Fruit fly (Drosophila melanogaster) whole organism, embryonic: Measurements from ENCODE around the gene AP-1sigma.

Experiments
- BtbVII ChIP-seq: fragments of 200-800 bp; sonication (Bioruptor generic); optimal IDR thresholded peaks from 3 replicates; lab custom pipeline; 2017; ENCODE audit warnings: missing biosample characterization, mild to moderate bottlenecking, missing genetic modification characterization
- CG11696 ChIP-seq: fragments of 200-800 bp; sonication (Bioruptor generic); IDR thresholded peaks from 2 replicates; pipeline ENCODE4 v1.3.6; 2022; ENCODE audit warnings: missing biosample characterization, missing genetic modification characterization
- CG12769 ChIP-seq: fragments of 200-800 bp; sonication (Bioruptor generic); optimal IDR thresholded peaks from 2 replicates; lab custom pipeline; 2019; ENCODE audit warnings: missing biosample characterization, mild to moderate bottlenecking, missing genetic modification characterization, moderate library complexity
- CG13123 ChIP-seq: fragments of 200-800 bp; sonication (Bioruptor generic); optimal IDR thresholded peaks from 2 replicates; lab custom pipeline; 2016; ENCODE audit warnings: missing biosample characterization, missing genetic modification characterization
- CG18262 ChIP-seq: fragments of 200-800 bp; optimal IDR thresholded peaks from 3 replicates; lab custom pipeline; 2019; ENCODE audit warnings: missing biosample characterization, mild to moderate bottlenecking, missing genetic modification characterization, moderate library complexity
- CG2120 ChIP-seq: fragments of 200-800 bp; sonication (Bioruptor generic); optimal IDR thresholded peaks from 3 replicates; lab custom pipeline; 2016; ENCODE audit warnings: missing biosample characterization, missing genetic modification characterization
- CG6854 ChIP-seq: fragments of 200-800 bp; sonication (Bioruptor generic); optimal IDR thresholded peaks from 3 replicates; lab custom pipeline; 2017; ENCODE audit warnings: missing biosample characterization, mild to moderate bottlenecking, missing genetic modification characterization
- Hand ChIP-seq: fragments of 200-800 bp; sonication (Bioruptor generic); optimal IDR thresholded peaks from 2 replicates; lab custom pipeline; 2017; ENCODE audit warnings: mild to moderate bottlenecking, missing biosample characterization, missing genetic modification reagents, missing genetic modification characterization
- Vsx1 ChIP-seq: fragments of 200-800 bp; sonication (Bioruptor generic); optimal IDR thresholded peaks from 2 replicates; lab custom pipeline; 2017; ENCODE audit warnings: missing biosample characterization, mild to moderate bottlenecking, missing genetic modification characterization, missing genetic modification reagents
- ap ChIP-seq: fragments of 200-800 bp; sonication (Bioruptor generic); IDR thresholded peaks from 2 replicates; pipeline ENCODE4 v1.3.6; 2022; ENCODE audit warnings: missing biosample characterization, missing genetic modification characterization
- ci ChIP-seq: fragments of 200-800 bp; sonication (Bioruptor generic); IDR thresholded peaks from 3 replicates; pipeline ENCODE4 v1.3.6; 2022; ENCODE audit warnings: missing biosample characterization, missing genetic modification characterization
- lilli ChIP-seq: fragments of 200-800 bp; sonication (Bioruptor generic); optimal IDR thresholded peaks from 3 replicates; lab custom pipeline; 2016; ENCODE audit warnings: missing biosample characterization, missing genetic modification characterization
- sens ChIP-seq: fragments of 200-800 bp; sonication (Bioruptor generic); peaks from one replicate; lab custom pipeline; 2016; ENCODE audit warnings: missing biosample characterization, missing genetic modification characterization
- sisA ChIP-seq: fragments of 200-800 bp; sonication (Bioruptor generic); IDR thresholded peaks from 2 replicates; pipeline ENCODE4 v1.3.6; 2022; ENCODE audit warnings: missing biosample characterization, missing genetic modification characterization
- sqz ChIP-seq: fragments of 200-800 bp; sonication (Bioruptor generic); optimal IDR thresholded peaks from 3 replicates; lab custom pipeline; 2018; ENCODE audit warnings: missing biosample characterization, mild to moderate bottlenecking, missing genetic modification characterization

AP-1sigma gene

DNA sequence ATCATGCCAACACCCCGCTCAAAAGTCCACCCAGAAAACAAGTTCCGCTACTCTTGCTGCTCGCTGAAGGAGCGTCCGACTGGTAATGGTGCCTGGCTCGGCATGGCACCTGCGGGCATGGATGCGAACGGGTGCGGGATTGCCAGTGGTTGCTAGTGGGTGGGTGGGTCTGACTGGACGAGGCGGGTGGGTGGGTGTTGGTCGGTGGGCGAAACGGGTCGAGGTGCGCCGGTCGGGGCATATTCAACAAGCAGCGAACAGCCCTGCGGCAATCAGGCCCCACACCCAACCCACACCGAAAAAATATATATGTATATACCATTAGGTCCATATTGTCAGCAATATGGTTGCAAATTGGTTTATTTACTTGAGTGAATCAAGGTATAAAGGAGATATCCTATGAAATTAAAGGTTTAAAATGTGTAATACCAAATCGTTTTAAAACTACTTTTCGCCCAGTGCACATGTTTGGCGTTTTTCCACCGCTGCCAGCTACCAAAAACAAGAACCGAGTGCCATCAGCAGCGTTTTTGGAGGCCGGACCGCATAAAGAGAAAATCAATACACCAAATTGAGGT is 52.3 kb downstream of the AP-1sigma start (continued):
- no peak for TF ChIP-seq CG13123 (GFP tag; lab: Kevin White, UChicago)
- TF ChIP-seq CG2120 (GFP tag; lab: Kevin White, UChicago), result peak; percentile 80
- TF ChIP-seq CG11696, result 0 out of 2 replicates have a peak, but pooled peaks have one; percentile 24
- peak; percentile 35; the same call in 1 of the 2 replicates for TF ChIP-seq ap (GFP tag; lab: Robert Waterston, UW)
- TF ChIP-seq sisA (GFP tag; lab: Robert Waterston, UW), result peak; percentile 67
- TF ChIP-seq Vsx1 (GFP tag; lab: Kevin White, UChicago), result peak; percentile 11
- peak; percentile 45 for TF ChIP-seq CG18262 (tag; lab: Kevin White, UChicago)
- TF ChIP-seq lilli (GFP tag; lab: Kevin White, UChicago), result peak; percentile 42
- peak; percentile 44 for TF ChIP-seq Hand (GFP tag; lab: Kevin White, UChicago)
- TF ChIP-seq ci (GFP tag; lab: Robert Waterston, UW), result peak; percentile 79
- peak; percentile 72 for TF ChIP-seq CG12769 (tag; lab: Kevin White, UChicago)
- TF ChIP-seq sens (GFP tag; lab: Kevin White, UChicago), result peak; percentile 74
- TF ChIP-seq CG6854 (GFP tag; lab: Kevin White, UChicago), result peak; percentile 36
- TF ChIP-seq sqz (GFP tag; lab: Kevin White, UChicago), result no peak
- TF ChIP-seq BtbVII (GFP tag; lab: Kevin White, UChicago), result peak; percentile 29
